Worm (Caenorhabditis elegans) whole organism, mixed stage, embryonic: ENCODE results near the gene ZK673.11.

Experiments used
- M03D4.4 ChIP-seq: sonication (generic microtip); optimal IDR thresholded peaks from 2 replicates; lab custom pipeline; 2017; ENCODE audit warnings: mild to moderate bottlenecking, missing genetic modification characterization, missing compliant biosample characterization
- bed-3 ChIP-seq: fragments of 200-800 bp; sonication (Bioruptor generic); optimal IDR thresholded peaks from 3 replicates; lab custom pipeline; 2018; ENCODE audit warnings: mild to moderate bottlenecking, missing genetic modification characterization, moderate library complexity, missing compliant biosample characterization
- blmp-1 ChIP-seq: fragments of 150-350 bp; optimal IDR thresholded peaks from 2 replicates; lab custom pipeline; 2014; ENCODE audit warnings: missing biosample characterization, missing genetic modification characterization
- ceh-39 ChIP-seq: fragments of 150-350 bp; optimal IDR thresholded peaks from 2 replicates; lab custom pipeline; 2014; ENCODE audit warnings: missing biosample characterization, missing genetic modification characterization
- ceh-43 ChIP-seq: fragments of 200-800 bp; sonication (Bioruptor generic); optimal IDR thresholded peaks from 2 replicates; lab custom pipeline; 2018; ENCODE audit warnings: mild to moderate bottlenecking, missing genetic modification characterization, moderate library complexity, missing compliant biosample characterization
- ceh-83 ChIP-seq: fragments of 200-800 bp; sonication (Bioruptor generic); optimal IDR thresholded peaks from 2 replicates; lab custom pipeline; 2018; ENCODE audit warnings: mild to moderate bottlenecking, missing genetic modification characterization, missing compliant biosample characterization
- ces-1 ChIP-seq: fragments of 150-350 bp; optimal IDR thresholded peaks from 2 replicates; lab custom pipeline; 2014; ENCODE audit warnings: missing biosample characterization, missing genetic modification reagents, missing genetic modification characterization
- cnd-1 ChIP-seq: fragments of 200-800 bp; sonication (Bioruptor generic); optimal IDR thresholded peaks from 2 replicates; lab custom pipeline; 2018; ENCODE audit warnings: mild to moderate bottlenecking, missing genetic modification characterization, missing compliant biosample characterization
- drap-1 ChIP-seq: fragments of 200-800 bp; sonication (Bioruptor generic); optimal IDR thresholded peaks from 3 replicates; lab custom pipeline; 2018; ENCODE audit warnings: mild to moderate bottlenecking, missing genetic modification characterization, missing compliant biosample characterization
- elt-1 ChIP-seq: sonication (generic microtip); optimal IDR thresholded peaks from 2 replicates; lab custom pipeline; 2017; ENCODE audit warnings: missing genetic modification characterization, mild to moderate bottlenecking, missing compliant biosample characterization, antibody characterized with exemption, moderate library complexity, borderline replicate concordance; ENCODE audit not compliant: insufficient read depth
- elt-3 ChIP-seq: fragments of 150-350 bp; optimal IDR thresholded peaks from 2 replicates; lab custom pipeline; 2014; ENCODE audit warnings: missing biosample characterization, missing genetic modification characterization
- flh-1 ChIP-seq: fragments of 200-800 bp; sonication (Bioruptor generic); optimal IDR thresholded peaks from 2 replicates; lab custom pipeline; 2018; ENCODE audit warnings: mild to moderate bottlenecking, missing genetic modification characterization, moderate library complexity, missing compliant biosample characterization
- ham-2 ChIP-seq: fragments of 200-800 bp; sonication (Bioruptor generic); optimal IDR thresholded peaks from 2 replicates; lab custom pipeline; 2018; ENCODE audit warnings: mild to moderate bottlenecking, missing genetic modification characterization, missing compliant biosample characterization
- hlh-1 ChIP-seq: fragments of 150-350 bp; optimal IDR thresholded peaks from 2 replicates; lab custom pipeline; 2014; ENCODE audit warnings: missing biosample characterization, missing genetic modification reagents, missing genetic modification characterization
- lin-13 ChIP-seq: fragments of 150-350 bp; optimal IDR thresholded peaks from 2 replicates; lab custom pipeline; 2014; ENCODE audit warnings: missing biosample characterization, missing genetic modification characterization
- lin-32 ChIP-seq: fragments of 200-800 bp; sonication (Bioruptor generic); optimal IDR thresholded peaks from 2 replicates; lab custom pipeline; 2018; ENCODE audit warnings: mild to moderate bottlenecking, missing genetic modification characterization, missing compliant biosample characterization
- lsy-2 ChIP-seq: fragments of 150-350 bp; optimal IDR thresholded peaks from 2 replicates; lab custom pipeline; 2014; ENCODE audit warnings: missing biosample characterization, missing genetic modification characterization
- mep-1 ChIP-seq: fragments of 150-350 bp; optimal IDR thresholded peaks from 2 replicates; lab custom pipeline; 2017; ENCODE audit warnings: missing biosample characterization, missing genetic modification reagents, missing genetic modification characterization, inconsistent platforms
- mls-2 ChIP-seq: sonication (generic microtip); optimal IDR thresholded peaks from 2 replicates; lab custom pipeline; 2016; ENCODE audit warnings: mild to moderate bottlenecking, missing genetic modification characterization, moderate library complexity, missing compliant biosample characterization
- nhr-12 ChIP-seq: fragments of 150-350 bp; optimal IDR thresholded peaks from 2 replicates; lab custom pipeline; 2014; ENCODE audit warnings: missing biosample characterization, missing genetic modification characterization
- nhr-237 ChIP-seq: fragments of 150-350 bp; optimal IDR thresholded peaks from 2 replicates; lab custom pipeline; 2014; ENCODE audit warnings: missing biosample characterization, missing genetic modification characterization
- nhr-28 ChIP-seq: fragments of 150-350 bp; optimal IDR thresholded peaks from 2 replicates; lab custom pipeline; 2014; ENCODE audit warnings: missing biosample characterization, missing genetic modification characterization
- nhr-76 ChIP-seq: sonication (generic microtip); optimal IDR thresholded peaks from 2 replicates; lab custom pipeline; 2017; ENCODE audit warnings: missing biosample characterization, missing genetic modification characterization
- pha-4 ChIP-seq: fragments of 150-350 bp; optimal IDR thresholded peaks from 2 replicates; lab custom pipeline; 2018; ENCODE audit warnings: missing biosample characterization, missing genetic modification reagents, missing genetic modification characterization
- sem-2 ChIP-seq: fragments of 200-800 bp; sonication (Bioruptor generic); optimal IDR thresholded peaks from 2 replicates; lab custom pipeline; 2018; ENCODE audit warnings: mild to moderate bottlenecking, missing genetic modification characterization, missing compliant biosample characterization
- snpc-4 ChIP-seq: fragments of 150-350 bp; optimal IDR thresholded peaks from 2 replicates; lab custom pipeline; 2014; ENCODE audit warnings: missing biosample characterization, missing genetic modification characterization
- sptf-1 ChIP-seq: sonication (generic microtip); optimal IDR thresholded peaks from 2 replicates; lab custom pipeline; 2017; ENCODE audit warnings: mild to moderate bottlenecking, missing genetic modification characterization, moderate library complexity, missing compliant biosample characterization
- tbx-8 ChIP-seq: fragments of 200-800 bp; sonication (Bioruptor generic); optimal IDR thresholded peaks from 2 replicates; lab custom pipeline; 2018; ENCODE audit warnings: mild to moderate bottlenecking, missing genetic modification characterization, moderate library complexity, missing compliant biosample characterization
- unc-120 ChIP-seq: sonication (generic microtip); optimal IDR thresholded peaks from 2 replicates; lab custom pipeline; 2017; ENCODE audit warnings: missing genetic modification characterization, missing compliant biosample characterization; ENCODE audit not compliant: poor library complexity, severe bottlenecking
- unc-39 ChIP-seq: fragments of 150-350 bp; optimal IDR thresholded peaks from 2 replicates; lab custom pipeline; 2014; ENCODE audit warnings: missing biosample characterization, missing genetic modification characterization
- unc-62 ChIP-seq: fragments of 150-350 bp; optimal IDR thresholded peaks from 2 replicates; lab custom pipeline; 2014; ENCODE audit warnings: missing biosample characterization, missing genetic modification reagents, missing genetic modification characterization
- zip-8 ChIP-seq: fragments of 150-350 bp; optimal IDR thresholded peaks from 2 replicates; lab custom pipeline; 2014; ENCODE audit warnings: missing biosample characterization, missing genetic modification characterization
- ztf-11 ChIP-seq: fragments of 150-350 bp; optimal IDR thresholded peaks from 2 replicates; lab custom pipeline; 2014; ENCODE audit warnings: missing biosample characterization, missing genetic modification characterization

ZK673.11 gene

ce11 chrII:10452620-10453019 is 4.5 kb upstream of the ZK673.11 start, which contains the start of gene ZK673.4:
Gene ZK673.4 (plus strand): TSS chrII:10452920.
- no peak for TF ChIP-seq elt-1 (tag; lab: Kevin White, UChicago)
- no peak for TF ChIP-seq unc-39 (tag; lab: Kevin White, UChicago)
- no peak for TF ChIP-seq nhr-237 (tag; lab: Kevin White, UChicago)
- TF ChIP-seq mls-2 (tag; lab: Kevin White, UChicago), result no peak
- no peak for TF ChIP-seq ham-2 (GFP tag; lab: Kevin White, UChicago)
- no peak for TF ChIP-seq pha-4
- TF ChIP-seq unc-120, result no peak
- no peak for TF ChIP-seq tbx-8 (GFP tag; lab: Kevin White, UChicago)
- no peak for TF ChIP-seq ztf-11 (tag; lab: Kevin White, UChicago)
- no peak for TF ChIP-seq M03D4.4 (tag; lab: Kevin White, UChicago)
- no peak for TF ChIP-seq blmp-1 (tag; lab: Kevin White, UChicago)
- no peak for TF ChIP-seq ceh-83 (GFP tag; lab: Kevin White, UChicago)
- TF ChIP-seq elt-3 (tag; lab: Kevin White, UChicago), result no peak
- no peak for TF ChIP-seq flh-1 (GFP tag; lab: Kevin White, UChicago)
- no peak for TF ChIP-seq lin-13 (tag; lab: Kevin White, UChicago)
- no peak for TF ChIP-seq ces-1 (GFP tag; lab: Kevin White, UChicago)
- no peak for TF ChIP-seq nhr-28 (tag; lab: Kevin White, UChicago)
- no peak for TF ChIP-seq sptf-1 (tag; lab: Kevin White, UChicago)
- TF ChIP-seq cnd-1 (tag; lab: Kevin White, UChicago), result no peak
- TF ChIP-seq sem-2, result no peak

ce11 chrII:10461207-10461606 is 4.1 kb downstream of the ZK673.11 start, which contains the start of gene ZK673.5:
Gene ZK673.5 (plus strand): TSS chrII:10461507.
- TF ChIP-seq elt-3 (tag; lab: Kevin White, UChicago) (no peak), mep-1 (no peak), tbx-8 (GFP tag; lab: Kevin White, UChicago) (no peak), ceh-43 (GFP tag; lab: Kevin White, UChicago) (no peak), zip-8 (tag; lab: Kevin White, UChicago) (no peak), sptf-1 (tag; lab: Kevin White, UChicago) (no peak)

- TF ChIP-seq bed-3 (GFP tag; lab: Kevin White, UChicago) (no peak), zip-8 (tag; lab: Kevin White, UChicago) (no peak), nhr-12 (tag; lab: Kevin White, UChicago) (no peak), ces-1 (GFP tag; lab: Kevin White, UChicago) (no peak), sptf-1 (tag; lab: Kevin White, UChicago) (no peak), lsy-2 (tag; lab: Kevin White, UChicago) (no peak), M03D4.4 (tag; lab: Kevin White, UChicago) (no peak), pha-4 (no peak), ceh-39 (tag; lab: Kevin White, UChicago) (no peak), sem-2 (no peak), nhr-237 (tag; lab: Kevin White, UChicago) (no peak), flh-1 (GFP tag; lab: Kevin White, UChicago) (no peak), drap-1 (GFP tag; lab: Kevin White, UChicago) (no peak), unc-120 (no peak), elt-3 (tag; lab: Kevin White, UChicago) (no peak), lin-13 (tag; lab: Kevin White, UChicago) (no peak), snpc-4 (no peak)
These were observed 7.3 kb downstream of the ZK673.11 start, which contains the start of the genes ZK673.6 and sdz-37 for ce11 chrII:10464230-10464920. Gene ZK673.6 (minus strand): TSS chrII:10464330. Gene sdz-37 (plus strand): TSS chrII:10464870.

- TF ChIP-seq nhr-76 (tag; lab: Kevin White, UChicago), result no peak
- TF ChIP-seq ham-2 (GFP tag; lab: Kevin White, UChicago), result no peak
- no peak for TF ChIP-seq unc-39 (tag; lab: Kevin White, UChicago)
- TF ChIP-seq unc-120, result no peak
- TF ChIP-seq M03D4.4 (tag; lab: Kevin White, UChicago), result no peak
- no peak for TF ChIP-seq elt-3 (tag; lab: Kevin White, UChicago)
- no peak for TF ChIP-seq nhr-28 (tag; lab: Kevin White, UChicago)
- no peak for TF ChIP-seq hlh-1 (tag; lab: Kevin White, UChicago)
- TF ChIP-seq lsy-2 (tag; lab: Kevin White, UChicago), result no peak
- TF ChIP-seq pha-4, result no peak
- TF ChIP-seq lin-32 (GFP tag; lab: Kevin White, UChicago), result no peak
- no peak for TF ChIP-seq sptf-1 (tag; lab: Kevin White, UChicago)
- TF ChIP-seq ces-1 (GFP tag; lab: Kevin White, UChicago), result no peak
- no peak for TF ChIP-seq ceh-43 (GFP tag; lab: Kevin White, UChicago)
- no peak for TF ChIP-seq ceh-83 (GFP tag; lab: Kevin White, UChicago)
- TF ChIP-seq mls-2 (tag; lab: Kevin White, UChicago), result no peak
- no peak for TF ChIP-seq unc-62 (GFP tag; lab: Kevin White, UChicago)
These were observed 9.5 kb downstream of the ZK673.11 start, which contains the start of gene tnc-2 for ce11 chrII:10466552-10466951. Gene tnc-2 (plus strand): TSS chrII:10466852.
